Fruit fly (Drosophila melanogaster) whole organism, embryonic: Measurements from ENCODE around the gene RSG7.

Experiments used
- Abd-B ChIP-seq: fragments of 200-800 bp; sonication (Bioruptor generic); optimal IDR thresholded peaks from 2 replicates; lab custom pipeline; 2018; ENCODE audit warnings: missing biosample characterization, mild to moderate bottlenecking, missing genetic modification characterization, moderate library complexity
- Atf-2 ChIP-seq: fragments of 200-800 bp; sonication (Bioruptor generic); optimal IDR thresholded peaks from 2 replicates; lab custom pipeline; 2016; ENCODE audit warnings: missing biosample characterization, missing genetic modification characterization
- B-H1 ChIP-seq: fragments of 200-800 bp; sonication (Bioruptor generic); IDR thresholded peaks from 3 replicates; pipeline ENCODE4 v1.3.6; 2022; ENCODE audit warnings: missing biosample characterization, missing genetic modification characterization
- Bdp1 ChIP-seq: fragments of 200-800 bp; sonication (Bioruptor generic); optimal IDR thresholded peaks from 3 replicates; lab custom pipeline; 2016; ENCODE audit warnings: missing biosample characterization, missing genetic modification characterization
- Blimp-1 ChIP-seq: fragments of 200-800 bp; sonication (Bioruptor generic); optimal IDR thresholded peaks from 3 replicates; lab custom pipeline; 2018; ENCODE audit warnings: missing biosample characterization, missing genetic modification characterization, mild to moderate bottlenecking, moderate library complexity, missing genetic modification reagents
- CG11398 ChIP-seq: fragments of 200-800 bp; sonication (Bioruptor generic); optimal IDR thresholded peaks from 2 replicates; lab custom pipeline; 2016; ENCODE audit warnings: missing biosample characterization, missing genetic modification characterization
- CG11456 ChIP-seq: fragments of 200-800 bp; sonication (Bioruptor generic); IDR thresholded peaks from 3 replicates; pipeline ENCODE4 v1.3.6; 2022; ENCODE audit warnings: missing biosample characterization, missing genetic modification characterization
- CG15073 ChIP-seq: fragments of 200-800 bp; sonication (Bioruptor generic); optimal IDR thresholded peaks from 2 replicates; lab custom pipeline; 2016; ENCODE audit warnings: missing biosample characterization, missing genetic modification characterization
- CG15601 ChIP-seq: fragments of 200-800 bp; sonication (Bioruptor generic); optimal IDR thresholded peaks from 3 replicates; lab custom pipeline; 2019; ENCODE audit warnings: missing biosample characterization, mild to moderate bottlenecking, missing genetic modification characterization, moderate library complexity
- CG16815 ChIP-seq: fragments of 200-800 bp; sonication (Bioruptor generic); optimal IDR thresholded peaks from 3 replicates; lab custom pipeline; 2017; ENCODE audit warnings: missing biosample characterization, mild to moderate bottlenecking, missing genetic modification characterization
- CG1792 ChIP-seq: fragments of 200-800 bp; sonication (Bioruptor generic); optimal IDR thresholded peaks from 2 replicates; lab custom pipeline; 2016; ENCODE audit warnings: missing biosample characterization, missing genetic modification characterization
- CG2116 ChIP-seq: fragments of 200-800 bp; sonication (Bioruptor generic); optimal IDR thresholded peaks from 3 replicates; lab custom pipeline; 2018; ENCODE audit warnings: missing biosample characterization, mild to moderate bottlenecking, missing genetic modification characterization
- CG2199 ChIP-seq: fragments of 200-800 bp; sonication (Bioruptor generic); IDR thresholded peaks from 3 replicates; pipeline ENCODE4 v1.3.6; 2022; ENCODE audit warnings: missing biosample characterization, missing genetic modification characterization
- CG30431 ChIP-seq: fragments of 200-800 bp; sonication (Bioruptor generic); optimal IDR thresholded peaks from 2 replicates; lab custom pipeline; 2017; ENCODE audit warnings: missing biosample characterization, missing genetic modification characterization
- CG31224 ChIP-seq: fragments of 200-800 bp; sonication (Bioruptor generic); IDR thresholded peaks from 2 replicates; pipeline ENCODE4 v1.3.6; 2022; ENCODE audit warnings: missing biosample characterization, missing genetic modification characterization
- CG3163 ChIP-seq: fragments of 200-800 bp; sonication (Bioruptor generic); optimal IDR thresholded peaks from 3 replicates; lab custom pipeline; 2016; ENCODE audit warnings: missing biosample characterization, missing genetic modification characterization
- CG4360 ChIP-seq: fragments of 200-800 bp; sonication (Bioruptor generic); IDR thresholded peaks from 2 replicates; pipeline ENCODE4 v1.3.6; 2022; ENCODE audit warnings: missing biosample characterization, missing genetic modification characterization
- CG6689 ChIP-seq: fragments of 200-800 bp; sonication (Bioruptor generic); IDR thresholded peaks from 2 replicates; pipeline ENCODE4 v1.3.6; 2022; ENCODE audit warnings: missing biosample characterization, missing genetic modification characterization
- CG8765 ChIP-seq: fragments of 200-800 bp; sonication (Bioruptor generic); IDR thresholded peaks from 2 replicates; pipeline ENCODE4 v1.3.6; 2022; ENCODE audit warnings: missing biosample characterization, missing genetic modification characterization
- CG9215 ChIP-seq: fragments of 200-800 bp; sonication (Bioruptor generic); IDR thresholded peaks from 2 replicates; pipeline ENCODE4 v1.3.6; 2022; ENCODE audit warnings: missing biosample characterization, missing genetic modification characterization
- CG9437 ChIP-seq: fragments of 200-800 bp; sonication (Bioruptor generic); optimal IDR thresholded peaks from 2 replicates; lab custom pipeline; 2018; ENCODE audit warnings: missing biosample characterization, mild to moderate bottlenecking, missing genetic modification characterization
- CG9817 ChIP-seq: fragments of 200-800 bp; sonication (Bioruptor generic); optimal IDR thresholded peaks from 2 replicates; lab custom pipeline; 2018; ENCODE audit warnings: missing biosample characterization, mild to moderate bottlenecking, missing genetic modification characterization, moderate library complexity
- CHES-1-like ChIP-seq: fragments of 200-800 bp; sonication (Bioruptor generic); optimal IDR thresholded peaks from 2 replicates; lab custom pipeline; 2016; ENCODE audit warnings: missing biosample characterization, missing genetic modification characterization
- CTCF ChIP-seq: fragments of 200-800 bp; sonication (Bioruptor generic); optimal IDR thresholded peaks from 2 replicates; lab custom pipeline; 2017; ENCODE audit warnings: missing biosample characterization, mild to moderate bottlenecking, missing genetic modification characterization, moderate library complexity
- CoRest ChIP-seq: fragments of 200-800 bp; sonication (Bioruptor generic); optimal IDR thresholded peaks from 3 replicates; lab custom pipeline; 2018; ENCODE audit warnings: missing biosample characterization, mild to moderate bottlenecking, missing genetic modification characterization, moderate library complexity
- Fer3 ChIP-seq: fragments of 200-800 bp; sonication (Bioruptor generic); optimal IDR thresholded peaks from 2 replicates; lab custom pipeline; 2018; ENCODE audit warnings: missing biosample characterization, mild to moderate bottlenecking, missing genetic modification characterization, moderate library complexity
- Hr3 ChIP-seq: fragments of 200-800 bp; sonication (Bioruptor generic); optimal IDR thresholded peaks from 3 replicates; lab custom pipeline; 2016; ENCODE audit warnings: missing biosample characterization, missing genetic modification characterization
- Hr39 ChIP-seq: fragments of >200 bp; optimal IDR thresholded peaks from 2 replicates; lab custom pipeline; 2017
- Lhr ChIP-seq: fragments of 200-800 bp; sonication (Bioruptor generic); optimal IDR thresholded peaks from 3 replicates; lab custom pipeline; 2017; ENCODE audit warnings: mild to moderate bottlenecking, missing biosample characterization, missing genetic modification reagents, missing genetic modification characterization
- NC2β ChIP-seq: fragments of 200-800 bp; sonication (Bioruptor generic); optimal IDR thresholded peaks from 2 replicates; lab custom pipeline; 2016; ENCODE audit warnings: missing biosample characterization, missing genetic modification characterization
- Six4 ChIP-seq: fragments of 200-800 bp; sonication (Bioruptor generic); optimal IDR thresholded peaks from 2 replicates; lab custom pipeline; 2016; ENCODE audit warnings: missing biosample characterization, missing genetic modification characterization
- Usf ChIP-seq: fragments of 200-800 bp; sonication (Bioruptor generic); optimal IDR thresholded peaks from 2 replicates; lab custom pipeline; 2017; ENCODE audit warnings: missing genotype, missing biosample characterization, missing genetic modification characterization
- aop ChIP-seq: fragments of 200-800 bp; sonication (Bioruptor generic); IDR thresholded peaks from 2 replicates; pipeline ENCODE4 v1.3.6; 2022; ENCODE audit warnings: missing biosample characterization, missing genetic modification characterization
- cato ChIP-seq: fragments of 200-800 bp; sonication (Bioruptor generic); optimal IDR thresholded peaks from 2 replicates; lab custom pipeline; 2016; ENCODE audit warnings: missing biosample characterization, missing genetic modification characterization, borderline replicate concordance
- cwo ChIP-seq: fragments of 200-800 bp; sonication (Bioruptor generic); optimal IDR thresholded peaks from 3 replicates; lab custom pipeline; 2017; ENCODE audit warnings: missing biosample characterization, missing genetic modification characterization, mild to moderate bottlenecking, moderate library complexity, missing genetic modification reagents
- danr ChIP-seq: fragments of 200-800 bp; sonication (Bioruptor generic); IDR thresholded peaks from 2 replicates; pipeline ENCODE4 v1.3.6; 2022; ENCODE audit warnings: missing biosample characterization, missing genetic modification characterization
- ems ChIP-seq: fragments of 200-800 bp; sonication (Bioruptor generic); optimal IDR thresholded peaks from 3 replicates; lab custom pipeline; 2016; ENCODE audit warnings: missing biosample characterization, missing genetic modification characterization
- gce ChIP-seq: fragments of 200-800 bp; sonication (Bioruptor generic); IDR thresholded peaks from 3 replicates; pipeline ENCODE4 v1.3.6; 2022; ENCODE audit warnings: missing biosample characterization, missing genetic modification characterization
- gcm2 ChIP-seq: fragments of 200-800 bp; sonication (Bioruptor generic); optimal IDR thresholded peaks from 2 replicates; lab custom pipeline; 2016; ENCODE audit warnings: missing biosample characterization, missing genetic modification characterization
- gsb ChIP-seq: fragments of 200-800 bp; sonication (Bioruptor generic); IDR thresholded peaks from 2 replicates; pipeline ENCODE4 v1.3.6; 2022; ENCODE audit warnings: missing biosample characterization, missing genetic modification characterization
- hb ChIP-seq: fragments of 200-800 bp; sonication (Bioruptor generic); IDR thresholded peaks from 3 replicates; pipeline ENCODE4 v1.3.6; 2022; ENCODE audit warnings: missing biosample characterization, missing genetic modification characterization; ENCODE audit not compliant: partially characterized antibody
- lmd ChIP-seq: fragments of 200-800 bp; sonication (Bioruptor generic); IDR thresholded peaks from 2 replicates; pipeline ENCODE4 v1.3.6; 2022; ENCODE audit warnings: missing biosample characterization, missing genetic modification characterization
- mld ChIP-seq: fragments of 200-800 bp; sonication (Bioruptor generic); IDR thresholded peaks from 3 replicates; pipeline ENCODE4 v1.3.6; 2022; ENCODE audit warnings: missing biosample characterization, missing genetic modification characterization; ENCODE audit not compliant: partially characterized antibody
- nerfin-1 ChIP-seq: fragments of 200-800 bp; sonication (Bioruptor generic); optimal IDR thresholded peaks from 3 replicates; lab custom pipeline; 2019; ENCODE audit warnings: missing biosample characterization, mild to moderate bottlenecking, missing genetic modification characterization, moderate library complexity
- nerfin-2 ChIP-seq: fragments of 200-800 bp; sonication (Bioruptor generic); IDR thresholded peaks from 2 replicates; pipeline ENCODE4 v1.3.6; 2022; ENCODE audit warnings: missing biosample characterization, missing genetic modification characterization; ENCODE audit not compliant: partially characterized antibody
- onecut ChIP-seq: fragments of 200-800 bp; sonication (Bioruptor generic); IDR thresholded peaks from 2 replicates; pipeline ENCODE4 v1.3.6; 2022; ENCODE audit warnings: missing biosample characterization, missing genetic modification characterization
- peb ChIP-seq: fragments of 200-800 bp; sonication (Bioruptor generic); IDR thresholded peaks from 2 replicates; pipeline ENCODE4 v1.3.6; 2022; ENCODE audit warnings: missing biosample characterization, missing genetic modification characterization
- prd ChIP-seq, 3 experiments: fragments of >200 bp in 2 of 3; fragments of 200-800 bp in 1 of 3; sonication (Bioruptor generic) in 1 of 3; optimal IDR thresholded peaks in 2 of 3; IDR thresholded peaks in 1 of 3; 2 replicates in 2 of 3; 3 replicates in 1 of 3; pipeline versions ENCODE4 v1.3.6 to Lab custom; 2017 to 2022; ENCODE audit warnings: missing biosample characterization in 1 of 3, missing genetic modification characterization in 1 of 3
- psq ChIP-seq: fragments of 200-800 bp; sonication (Bioruptor generic); optimal IDR thresholded peaks from 2 replicates; lab custom pipeline; 2017; ENCODE audit warnings: missing biosample characterization, missing genetic modification characterization
- vfl ChIP-seq: fragments of 200-800 bp; sonication (Bioruptor generic); optimal IDR thresholded peaks from 2 replicates; lab custom pipeline; 2016; ENCODE audit warnings: missing biosample characterization, missing genetic modification characterization
- yki ChIP-seq: fragments of >200 bp; optimal IDR thresholded peaks from 3 replicates; lab custom pipeline; 2018

RSG7 gene

dm6 chrX:16811213-16811749 lies 33.0 kb downstream of the RSG7 start, which contains the start of gene CG4829:
TSS of gene CG4829 (plus strand) at chrX:16811699.
- TF ChIP-seq peb (GFP tag; lab: Robert Waterston, UW) (peak; percentile 51; the same call in 1 of the 2 replicates), CG9215 (GFP tag; lab: Robert Waterston, UW) (peak; percentile 77), onecut (GFP tag; lab: Robert Waterston, UW) (peak; percentile 83), CHES-1-like (GFP tag; lab: Kevin White, UChicago) (peak; percentile 66), CG6689 (GFP tag; lab: Robert Waterston, UW) (peak; percentile 87), CG8765 (GFP tag; lab: Robert Waterston, UW) (0 out of 2 replicates have a peak, but pooled peaks have one; percentile 10), CG9817 (tag; lab: Kevin White, UChicago) (peak; percentile 91), CG15073 (GFP tag; lab: Kevin White, UChicago) (peak; percentile 10), gcm2 (GFP tag; lab: Kevin White, UChicago) (peak; percentile 67), CG31224 (GFP tag; lab: Robert Waterston, UW) (peak; percentile 83), vfl (GFP tag; lab: Kevin White, UChicago) (peak; percentile 58), cwo (GFP tag; lab: Kevin White, UChicago) (peak; percentile 77), Blimp-1 (GFP tag; lab: Kevin White, UChicago) (peak; percentile 89), aop (GFP tag; lab: Robert Waterston, UW) (no peak), prd (optimal IDR thresholded peaks at IDR 0.05; lab: Kevin White, UChicago) (no peak), prd (GFP tag; IDR thresholded peaks at IDR 0.05; lab: Robert Waterston, UW) (peak; percentile 90), CG9437 (GFP tag; lab: Kevin White, UChicago) (peak; percentile 73), hb (no peak), yki (lab: Kevin White, UChicago) (no peak), Usf (peak; percentile 43), cato (GFP tag; lab: Kevin White, UChicago) (peak; percentile 69), psq (GFP tag; lab: Kevin White, UChicago) (peak; percentile 38), CG2199 (GFP tag; lab: Robert Waterston, UW) (peak; percentile 84), Hr39 (lab: Kevin White, UChicago) (no peak), CG3163 (GFP tag; lab: Kevin White, UChicago) (peak; percentile 56), Abd-B (peak; percentile 69), Hr3 (GFP tag; lab: Kevin White, UChicago) (peak; percentile 76), gce (GFP tag; lab: Robert Waterston, UW) (peak; percentile 86; the same call in 2 of the 3 replicates), CG11456 (GFP tag; lab: Robert Waterston, UW) (peak; percentile 89), lmd (GFP tag; lab: Robert Waterston, UW) (peak; percentile 92), NC2β (GFP tag; lab: Kevin White, UChicago) (peak; percentile 66), danr (GFP tag; lab: Robert Waterston, UW) (peak; percentile 86), Atf-2 (GFP tag; lab: Kevin White, UChicago) (peak; percentile 77), CG15601 (tag; lab: Kevin White, UChicago) (peak; percentile 79), Lhr (GFP tag; lab: Kevin White, UChicago) (peak; percentile 44), ems (peak; percentile 82), Bdp1 (GFP tag; lab: Kevin White, UChicago) (peak; percentile 65), CG30431 (GFP tag; lab: Kevin White, UChicago) (peak; percentile 75), mld (GFP tag; lab: Robert Waterston, UW) (no peak), CG1792 (GFP tag; lab: Kevin White, UChicago) (peak; percentile 76), Six4 (GFP tag; lab: Kevin White, UChicago) (peak; percentile 82), CG16815 (GFP tag; lab: Kevin White, UChicago) (peak; percentile 63), nerfin-2 (GFP tag; lab: Robert Waterston, UW) (no peak), CTCF (GFP tag; lab: Kevin White, UChicago) (peak; percentile 51), CG4360 (peak; percentile 50), CG11398 (peak; percentile 69), B-H1 (GFP tag; lab: Robert Waterston, UW) (peak; percentile 82), CoRest (tag; lab: Kevin White, UChicago) (peak; percentile 90), nerfin-1 (peak; percentile 88), gsb (GFP tag; lab: Robert Waterston, UW) (peak; percentile 77), CG2116 (GFP tag; lab: Kevin White, UChicago) (peak; percentile 22), Fer3 (tag; lab: Kevin White, UChicago) (peak; percentile 91)
